ENCODE assay signal across 1 fruit fly cellular context in the genomic region with DNA sequence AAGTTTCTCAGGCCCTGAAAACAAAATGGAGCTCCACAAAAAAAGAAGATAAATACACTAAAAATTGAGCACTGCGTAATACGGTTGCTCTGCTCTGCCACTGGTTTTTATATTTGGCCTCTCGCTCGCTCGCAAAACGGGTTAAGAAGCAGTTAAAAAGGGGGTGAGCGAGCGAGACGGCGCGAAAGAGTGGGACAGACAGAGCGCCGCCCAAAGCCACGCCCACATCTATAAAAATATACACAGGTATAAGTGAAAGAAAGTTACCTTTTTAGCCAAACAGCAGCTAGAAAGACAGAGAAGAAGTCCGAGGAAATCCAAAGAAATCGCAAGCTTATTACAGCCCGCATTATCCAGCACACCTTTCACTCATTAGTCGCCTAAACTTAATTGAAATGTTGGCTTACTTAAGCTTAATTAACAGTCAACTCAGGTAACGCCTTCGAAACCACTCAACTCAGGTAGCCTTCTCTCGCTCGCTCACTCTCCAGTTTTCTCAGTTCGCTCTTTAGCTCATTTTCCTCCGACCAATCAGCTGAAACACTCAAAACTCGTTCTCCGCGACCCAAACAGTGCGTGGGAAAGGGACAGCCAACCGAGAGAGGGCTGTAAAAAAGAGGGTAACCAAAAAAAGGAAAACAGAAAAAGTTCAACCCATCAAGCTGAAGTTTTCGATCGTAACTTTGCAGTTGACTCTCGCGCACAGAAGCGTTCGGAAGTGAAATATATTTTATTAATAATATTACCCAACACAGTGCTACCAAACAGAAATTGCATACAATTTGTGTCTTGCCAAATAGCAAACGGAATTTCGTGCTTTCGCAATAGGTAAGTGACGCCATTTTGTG.
TF ChIP-seq lines count a peak whose summit lies in the region.

A gene (plus strand): TSS at position 684 of the 848 bp plus-strand sequence.

TF ChIP-seq in whole organism, embryonic, 481 proteins besides CTCF, POLR2A, EP300 and RAD21 (continued from another document and continues in another):
- TF ChIP-seq bsh (GFP tag; optimal IDR thresholded peaks at IDR 0.05; lab: Kevin White, UChicago), result no peak
- TF ChIP-seq pita (GFP tag; optimal IDR thresholded peaks at IDR 0.05; lab: Kevin White, UChicago), result no peak
- TF ChIP-seq Trl (optimal IDR thresholded peaks at IDR 0.05; lab: Kevin White, UChicago), result peak; percentile 89 to 92
- TF ChIP-seq Trl (GFP tag; optimal IDR thresholded peaks at IDR 0.05; lab: Kevin White, UChicago), result no peak
- no peak for TF ChIP-seq ci (GFP tag; IDR thresholded peaks at IDR 0.05; lab: Robert Waterston, UW)
- no peak for TF ChIP-seq usp (GFP tag; optimal IDR thresholded peaks at IDR 0.05; lab: Kevin White, UChicago)
- TF ChIP-seq CG43689 (GFP tag; IDR thresholded peaks at IDR 0.05; lab: Robert Waterston, UW), result no peak
- no peak for TF ChIP-seq Fer1 (GFP tag; optimal IDR thresholded peaks at IDR 0.05; lab: Kevin White, UChicago)
- TF ChIP-seq CG17359 (tag; optimal IDR thresholded peaks at IDR 0.05; lab: Kevin White, UChicago), result no peak
- no peak for TF ChIP-seq HLH3B (GFP tag; IDR thresholded peaks at IDR 0.05; lab: Robert Waterston, UW)
- TF ChIP-seq Abd-B (GFP tag; optimal IDR thresholded peaks at IDR 0.05; lab: Kevin White, UChicago), result peak; percentile 23
- peak; percentile 98 for TF ChIP-seq Nf-YC (tag; optimal IDR thresholded peaks at IDR 0.05; lab: Kevin White, UChicago)
- no peak for TF ChIP-seq YL-1 (GFP tag; optimal IDR thresholded peaks at IDR 0.05; lab: Kevin White, UChicago)
- TF ChIP-seq gsb-n (tag; optimal IDR thresholded peaks at IDR 0.05; lab: Kevin White, UChicago), result no peak
- no peak for TF ChIP-seq CG17612 (GFP tag; IDR thresholded peaks at IDR 0.05; lab: Robert Waterston, UW)
- 0 out of 3 replicates have a peak, but pooled peaks have one; percentile 32 for TF ChIP-seq HLH4C (GFP tag; IDR thresholded peaks at IDR 0.05; lab: Robert Waterston, UW; ENCODE audit: partially characterized antibody)
- TF ChIP-seq ash1 (GFP tag; optimal IDR thresholded peaks at IDR 0.05; lab: Kevin White, UChicago), result no peak
- peak; percentile 95 for TF ChIP-seq CG1832 (GFP tag; optimal IDR thresholded peaks at IDR 0.05; lab: Kevin White, UChicago)
- peak; percentile 67 for TF ChIP-seq oc (tag; optimal IDR thresholded peaks at IDR 0.05; lab: Kevin White, UChicago)
- TF ChIP-seq kah (GFP tag; optimal IDR thresholded peaks at IDR 0.05; lab: Kevin White, UChicago), result no peak
- TF ChIP-seq CG12942 (GFP tag; optimal IDR thresholded peaks at IDR 0.05; lab: Kevin White, UChicago), result no peak
- no peak for TF ChIP-seq Stat92E (GFP tag; optimal IDR thresholded peaks at IDR 0.05; lab: Kevin White, UChicago)
- no peak for TF ChIP-seq CG8765 (GFP tag; IDR thresholded peaks at IDR 0.05; lab: Robert Waterston, UW)
- no peak for TF ChIP-seq CG11456 (GFP tag; IDR thresholded peaks at IDR 0.05; lab: Robert Waterston, UW)
- no peak for TF ChIP-seq CG10462 (GFP tag; optimal IDR thresholded peaks at IDR 0.05; lab: Kevin White, UChicago)
- peak; percentile 24 for TF ChIP-seq yki (optimal IDR thresholded peaks at IDR 0.05; lab: Kevin White, UChicago)
- no peak for TF ChIP-seq lola (GFP tag; optimal IDR thresholded peaks at IDR 0.05; lab: Kevin White, UChicago)
- TF ChIP-seq CG1529 (GFP tag; optimal IDR thresholded peaks at IDR 0.05; lab: Kevin White, UChicago), result no peak
- no peak for TF ChIP-seq maf-S (GFP tag; optimal IDR thresholded peaks at IDR 0.05; lab: Kevin White, UChicago)
- TF ChIP-seq GATAe (GFP tag; conservative IDR thresholded peaks at IDR 0.05; lab: Robert Waterston, UW), result no peak
- TF ChIP-seq dysf (GFP tag; IDR thresholded peaks at IDR 0.05; lab: Robert Waterston, UW), result no peak
- no peak for TF ChIP-seq gfzf (GFP tag; optimal IDR thresholded peaks at IDR 0.05; lab: Kevin White, UChicago)
- no peak for TF ChIP-seq klu (GFP tag; IDR thresholded peaks at IDR 0.05; lab: Robert Waterston, UW)
- TF ChIP-seq fd3F (GFP tag; optimal IDR thresholded peaks at IDR 0.05; lab: Kevin White, UChicago), result no peak
- no peak for TF ChIP-seq toy (GFP tag; IDR thresholded peaks at IDR 0.05; lab: Robert Waterston, UW)
- peak; percentile 12; the same call in 1 of the 2 replicates for TF ChIP-seq CG4360 (GFP tag; IDR thresholded peaks at IDR 0.05; lab: Robert Waterston, UW)
- no peak for TF ChIP-seq Lhr (GFP tag; optimal IDR thresholded peaks at IDR 0.05; lab: Kevin White, UChicago)
- TF ChIP-seq lmd (GFP tag; IDR thresholded peaks at IDR 0.05; lab: Robert Waterston, UW), result no peak
- no peak for TF ChIP-seq CG31388 (GFP tag; optimal IDR thresholded peaks at IDR 0.05; lab: Kevin White, UChicago)
- TF ChIP-seq chinmo (GFP tag; IDR thresholded peaks at IDR 0.05; lab: Robert Waterston, UW; ENCODE audit: partially characterized antibody), result 0 out of 4 replicates have a peak, but pooled peaks have one; percentile 65
- no peak for TF ChIP-seq zf30C (GFP tag; optimal IDR thresholded peaks at IDR 0.05; lab: Kevin White, UChicago)
- no peak for TF ChIP-seq Ravus (GFP tag; IDR thresholded peaks at IDR 0.05; lab: Robert Waterston, UW)
- no peak for TF ChIP-seq CG17361 (GFP tag; IDR thresholded peaks at IDR 0.05; lab: Robert Waterston, UW)
- no peak for TF ChIP-seq Dp (GFP tag; optimal IDR thresholded peaks at IDR 0.05; lab: Kevin White, UChicago)
- TF ChIP-seq CG12155 (GFP tag; optimal IDR thresholded peaks at IDR 0.05; lab: Kevin White, UChicago), result no peak
- no peak for TF ChIP-seq CG12659 (GFP tag; optimal IDR thresholded peaks at IDR 0.05; lab: Kevin White, UChicago)
- no peak for TF ChIP-seq trh (GFP tag; optimal IDR thresholded peaks at IDR 0.05; lab: Kevin White, UChicago)
- no peak for TF ChIP-seq CG8388 (GFP tag; optimal IDR thresholded peaks at IDR 0.05; lab: Kevin White, UChicago)
- TF ChIP-seq CG10147 (GFP tag; optimal IDR thresholded peaks at IDR 0.05; lab: Kevin White, UChicago), result no peak
- TF ChIP-seq slou (GFP tag; optimal IDR thresholded peaks at IDR 0.05; lab: Kevin White, UChicago), result no peak
- no peak for TF ChIP-seq CG6683 (GFP tag; optimal IDR thresholded peaks at IDR 0.05; lab: Kevin White, UChicago)
- peak; percentile 95 for TF ChIP-seq sob (GFP tag; IDR thresholded peaks at IDR 0.05; lab: Robert Waterston, UW)
- no peak for TF ChIP-seq nom (GFP tag; optimal IDR thresholded peaks at IDR 0.05; lab: Kevin White, UChicago)
- TF ChIP-seq CG34376 (GFP tag; optimal IDR thresholded peaks at IDR 0.05; lab: Kevin White, UChicago), result no peak
- TF ChIP-seq Antp (GFP tag; optimal IDR thresholded peaks at IDR 0.05; lab: Kevin White, UChicago), result no peak
- TF ChIP-seq phol (tag; optimal IDR thresholded peaks at IDR 0.05; lab: Kevin White, UChicago), result no peak
- TF ChIP-seq Adf1 (GFP tag; IDR thresholded peaks at IDR 0.05; lab: Robert Waterston, UW), result peak; percentile 65
- TF ChIP-seq sna (GFP tag; IDR thresholded peaks at IDR 0.05; lab: Robert Waterston, UW; ENCODE audit: partially characterized antibody), result no peak
- TF ChIP-seq Hmr (GFP tag; optimal IDR thresholded peaks at IDR 0.05; lab: Kevin White, UChicago), result no peak
- no peak for TF ChIP-seq CG10274 (GFP tag; optimal IDR thresholded peaks at IDR 0.05; lab: Kevin White, UChicago)
- no peak for TF ChIP-seq CG31441 (GFP tag; IDR thresholded peaks at IDR 0.05; lab: Robert Waterston, UW)
- TF ChIP-seq CG7786 (GFP tag; optimal IDR thresholded peaks at IDR 0.05; lab: Kevin White, UChicago), result no peak
- TF ChIP-seq ftz-f1 (GFP tag; optimal IDR thresholded peaks at IDR 0.05; lab: Kevin White, UChicago), result no peak
- TF ChIP-seq slp2 (GFP tag; optimal IDR thresholded peaks at IDR 0.05; lab: Kevin White, UChicago), result no peak
- TF ChIP-seq PHDP (tag; optimal IDR thresholded peaks at IDR 0.05; lab: Kevin White, UChicago), result no peak
- no peak for TF ChIP-seq CG3995 (GFP tag; optimal IDR thresholded peaks at IDR 0.05; lab: Kevin White, UChicago)
- no peak for TF ChIP-seq CG13775 (GFP tag; optimal IDR thresholded peaks at IDR 0.05; lab: Kevin White, UChicago)
- no peak for TF ChIP-seq al (GFP tag; IDR thresholded peaks at IDR 0.05; lab: Robert Waterston, UW)
- peak; percentile 67 for TF ChIP-seq vvl (GFP tag; IDR thresholded peaks at IDR 0.05; lab: Robert Waterston, UW)
- no peak for TF ChIP-seq eve (GFP tag; optimal IDR thresholded peaks at IDR 0.05; lab: Kevin White, UChicago)
- no peak for TF ChIP-seq NFAT (GFP tag; IDR thresholded peaks at IDR 0.05; lab: Robert Waterston, UW)
- no peak for TF ChIP-seq salm (tag; optimal IDR thresholded peaks at IDR 0.05; lab: Kevin White, UChicago)
- no peak for TF ChIP-seq wdn (GFP tag; IDR thresholded peaks at IDR 0.05; lab: Robert Waterston, UW)
- TF ChIP-seq Poxn (GFP tag; IDR thresholded peaks at IDR 0.05; lab: Robert Waterston, UW), result no peak
- TF ChIP-seq CG8089 (GFP tag; optimal IDR thresholded peaks at IDR 0.05; lab: Kevin White, UChicago), result no peak
- TF ChIP-seq CG14667 (GFP tag; IDR thresholded peaks at IDR 0.05; lab: Robert Waterston, UW), result no peak
- no peak for TF ChIP-seq Sin3A (optimal IDR thresholded peaks at IDR 0.05; lab: Kevin White, UChicago)
- no peak for TF ChIP-seq Oli (tag; optimal IDR thresholded peaks at IDR 0.05; lab: Kevin White, UChicago)
- no peak for TF ChIP-seq tio (GFP tag; optimal IDR thresholded peaks at IDR 0.05; lab: Kevin White, UChicago)
- no peak for TF ChIP-seq Spps (tag; optimal IDR thresholded peaks at IDR 0.05; lab: Kevin White, UChicago)
- peak; percentile 83 for TF ChIP-seq Kr (GFP tag; optimal IDR thresholded peaks at IDR 0.05; lab: Kevin White, UChicago)
- no peak for TF ChIP-seq nerfin-1 (tag; optimal IDR thresholded peaks at IDR 0.05; lab: Kevin White, UChicago)
- TF ChIP-seq CG4282 (GFP tag; optimal IDR thresholded peaks at IDR 0.05; lab: Kevin White, UChicago), result no peak
- no peak for TF ChIP-seq Gsc (GFP tag; IDR thresholded peaks at IDR 0.05; lab: Robert Waterston, UW)
- TF ChIP-seq CG16813 (GFP tag; IDR thresholded peaks at IDR 0.05; lab: Robert Waterston, UW; ENCODE audit: partially characterized antibody), result 0 out of 3 replicates have a peak, but pooled peaks have one; percentile 37
- no peak for TF ChIP-seq Sry-δ (GFP tag; optimal IDR thresholded peaks at IDR 0.05; lab: Kevin White, UChicago)
- no peak for TF ChIP-seq CG5953 (GFP tag; IDR thresholded peaks at IDR 0.05; lab: Robert Waterston, UW)
- TF ChIP-seq Bteb2 (GFP tag; optimal IDR thresholded peaks at IDR 0.05; lab: Kevin White, UChicago), result no peak
- no peak for TF ChIP-seq ttk (GFP tag; IDR thresholded peaks at IDR 0.05; lab: Robert Waterston, UW)
- TF ChIP-seq Elba2 (GFP tag; optimal IDR thresholded peaks at IDR 0.05; lab: Kevin White, UChicago), result no peak
- TF ChIP-seq Dip2 (GFP tag; IDR thresholded peaks at IDR 0.05; lab: Robert Waterston, UW), result no peak
- TF ChIP-seq pzg (GFP tag; optimal IDR thresholded peaks at IDR 0.05; lab: Kevin White, UChicago), result no peak
- no peak for TF ChIP-seq CG3726 (GFP tag; IDR thresholded peaks at IDR 0.05; lab: Robert Waterston, UW)
- no peak for TF ChIP-seq caup (GFP tag; optimal IDR thresholded peaks at IDR 0.05; lab: Kevin White, UChicago; ENCODE audit: severe bottlenecking)
- TF ChIP-seq sima (GFP tag; optimal IDR thresholded peaks at IDR 0.05; lab: Kevin White, UChicago), result no peak
- TF ChIP-seq Jarid2 (GFP tag; optimal IDR thresholded peaks at IDR 0.05; lab: Kevin White, UChicago), result peak; percentile 53
- no peak for TF ChIP-seq tin (GFP tag; optimal IDR thresholded peaks at IDR 0.05; lab: Kevin White, UChicago)
- no peak for TF ChIP-seq tgo (GFP tag; IDR thresholded peaks at IDR 0.05; lab: Robert Waterston, UW)
- no peak for TF ChIP-seq Hey (tag; optimal IDR thresholded peaks at IDR 0.05; lab: Kevin White, UChicago)
- TF ChIP-seq CG14441 (GFP tag; IDR thresholded peaks at IDR 0.05; lab: Robert Waterston, UW), result no peak
- TF ChIP-seq jing (GFP tag; optimal IDR thresholded peaks at IDR 0.05; lab: Kevin White, UChicago), result peak; percentile 36
- TF ChIP-seq dmrt99B (tag; optimal IDR thresholded peaks at IDR 0.05; lab: Kevin White, UChicago), result no peak
- peak; percentile 27 for TF ChIP-seq sens (GFP tag; lab: Kevin White, UChicago)
- no peak for TF ChIP-seq ATbp (GFP tag; optimal IDR thresholded peaks at IDR 0.05; lab: Kevin White, UChicago)
- no peak for TF ChIP-seq org-1 (GFP tag; optimal IDR thresholded peaks at IDR 0.05; lab: Kevin White, UChicago)
- no peak for TF ChIP-seq CG17568 (GFP tag; optimal IDR thresholded peaks at IDR 0.05; lab: Kevin White, UChicago)
- no peak for TF ChIP-seq CG34422 (GFP tag; IDR thresholded peaks at IDR 0.05; lab: Robert Waterston, UW)
- TF ChIP-seq Bdp1 (GFP tag; optimal IDR thresholded peaks at IDR 0.05; lab: Kevin White, UChicago), result no peak
- no peak for TF ChIP-seq Camta (GFP tag; optimal IDR thresholded peaks at IDR 0.05; lab: Kevin White, UChicago)
- TF ChIP-seq cg (GFP tag; optimal IDR thresholded peaks at IDR 0.05; lab: Kevin White, UChicago), result peak; percentile 49
- TF ChIP-seq tap (tag; optimal IDR thresholded peaks at IDR 0.05; lab: Kevin White, UChicago), result no peak
- TF ChIP-seq CG9727 (GFP tag; optimal IDR thresholded peaks at IDR 0.05; lab: Kevin White, UChicago), result no peak
- no peak for TF ChIP-seq hth (optimal IDR thresholded peaks at IDR 0.05; lab: Kevin White, UChicago)
- no peak for TF ChIP-seq CG31224 (GFP tag; IDR thresholded peaks at IDR 0.05; lab: Robert Waterston, UW)
- TF ChIP-seq CkIIα-i1 (GFP tag; IDR thresholded peaks at IDR 0.05; lab: Robert Waterston, UW), result no peak
- TF ChIP-seq dati (GFP tag; IDR thresholded peaks at IDR 0.05; lab: Robert Waterston, UW), result no peak
- peak; percentile 65 for TF ChIP-seq Nf-YA (GFP tag; IDR thresholded peaks at IDR 0.05; lab: Robert Waterston, UW)
- no peak for TF ChIP-seq dm (GFP tag; optimal IDR thresholded peaks at IDR 0.05; lab: Kevin White, UChicago)
- TF ChIP-seq CG11696 (GFP tag; IDR thresholded peaks at IDR 0.05; lab: Robert Waterston, UW), result no peak
- no peak for TF ChIP-seq CG13296 (GFP tag; optimal IDR thresholded peaks at IDR 0.05; lab: Kevin White, UChicago)
- TF ChIP-seq Mad (GFP tag; optimal IDR thresholded peaks at IDR 0.05; lab: Kevin White, UChicago), result no peak
- TF ChIP-seq knrl (GFP tag; IDR thresholded peaks at IDR 0.05; lab: Robert Waterston, UW; ENCODE audit: partially characterized antibody), result no peak
- peak; percentile 96 for TF ChIP-seq Nf-YB (GFP tag; optimal IDR thresholded peaks at IDR 0.05; lab: Kevin White, UChicago)
- no peak for TF ChIP-seq HLHmδ (GFP tag; optimal IDR thresholded peaks at IDR 0.05; lab: Kevin White, UChicago)
- TF ChIP-seq Six4 (GFP tag; optimal IDR thresholded peaks at IDR 0.05; lab: Kevin White, UChicago), result no peak
- TF ChIP-seq repo (GFP tag; optimal IDR thresholded peaks at IDR 0.05; lab: Kevin White, UChicago), result no peak
- TF ChIP-seq sisA (GFP tag; IDR thresholded peaks at IDR 0.05; lab: Robert Waterston, UW), result no peak
- TF ChIP-seq CoRest (tag; optimal IDR thresholded peaks at IDR 0.05; lab: Kevin White, UChicago), result peak; percentile 14
- no peak for TF ChIP-seq CG13123 (GFP tag; optimal IDR thresholded peaks at IDR 0.05; lab: Kevin White, UChicago)
